Fruit fly (Drosophila melanogaster): ENCODE results near the gene CG15478.

CG15478 gene

DNA sequence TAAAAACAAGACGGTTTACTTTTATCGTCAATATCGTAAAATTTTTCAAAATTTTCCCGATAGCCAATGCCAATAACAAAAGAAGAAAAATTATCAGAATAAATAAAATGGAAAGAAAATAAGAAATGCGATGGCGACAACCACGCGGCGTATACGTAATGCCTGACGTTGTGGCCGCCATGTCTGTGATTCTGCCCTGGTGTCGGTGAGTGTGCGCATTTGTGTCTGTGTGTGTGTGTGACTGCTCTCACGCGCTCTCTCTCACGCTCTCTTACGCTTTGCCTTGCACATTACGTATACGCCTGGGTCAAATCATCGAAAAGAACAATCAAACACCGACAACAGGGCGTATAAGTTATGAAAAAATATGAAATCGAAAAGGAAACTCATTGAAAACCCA is 22.9 kb downstream of the CG15478 start:
- TF ChIP-seq pan (optimal IDR thresholded peaks at IDR 0.05) (no peak), Dll (optimal IDR thresholded peaks at IDR 0.05) (peak; percentile 75)

DNA sequence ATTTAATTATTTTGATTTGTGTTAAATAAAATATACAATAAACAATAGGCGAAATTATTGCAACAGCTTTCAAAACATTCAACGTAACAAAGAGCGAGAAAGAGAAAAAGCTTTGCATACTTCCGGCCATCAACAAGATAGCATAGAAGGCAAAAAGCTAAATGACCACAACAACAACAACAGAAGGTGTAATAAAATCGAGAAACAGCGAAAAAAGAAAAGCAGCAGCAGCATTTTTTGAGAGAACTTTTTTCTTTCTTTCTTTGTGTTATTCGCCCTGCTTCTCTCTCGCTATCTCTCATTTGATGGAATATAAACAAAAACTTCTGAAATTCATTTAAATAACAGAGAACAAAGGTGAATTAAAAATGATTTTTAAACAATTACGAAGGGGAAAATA is 23.5 kb downstream of the CG15478 start:
- no peak for TF ChIP-seq EcR (GFP tag; optimal IDR thresholded peaks at IDR 0.05)
- no peak for TF ChIP-seq psq (optimal IDR thresholded peaks at IDR 0.05)
- no peak for TF ChIP-seq Dll (optimal IDR thresholded peaks at IDR 0.05)
- no peak for TF ChIP-seq pan (optimal IDR thresholded peaks at IDR 0.05)
- no peak for TF ChIP-seq usp (GFP tag; optimal IDR thresholded peaks at IDR 0.05)
- no peak for TF ChIP-seq CG8478 (optimal IDR thresholded peaks at IDR 0.05)

DNA sequence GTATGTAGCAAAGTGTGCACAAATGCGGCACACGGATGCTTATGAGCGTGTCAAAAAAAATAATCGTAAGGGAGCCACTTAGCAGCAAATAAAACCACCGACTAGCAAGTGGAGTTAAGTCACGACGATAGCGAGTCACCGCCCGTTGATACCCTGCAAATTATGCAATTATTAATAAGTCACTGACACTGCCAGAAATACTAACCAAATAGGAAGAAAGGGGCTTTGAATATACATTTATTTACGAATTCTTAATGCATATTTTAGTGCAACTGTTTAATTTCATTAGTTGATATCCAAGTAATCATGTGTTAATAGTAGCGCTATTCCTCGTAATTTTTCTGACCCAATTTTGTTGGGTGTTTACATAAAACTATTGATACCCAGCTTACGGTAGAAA is 24.3 kb downstream of the CG15478 start:
- TF ChIP-seq usp (GFP tag; optimal IDR thresholded peaks at IDR 0.05) (no peak), CG8478 (optimal IDR thresholded peaks at IDR 0.05) (no peak), Dll (optimal IDR thresholded peaks at IDR 0.05) (no peak), EcR (GFP tag; optimal IDR thresholded peaks at IDR 0.05) (no peak), pan (optimal IDR thresholded peaks at IDR 0.05) (no peak), psq (optimal IDR thresholded peaks at IDR 0.05) (no peak)

DNA sequence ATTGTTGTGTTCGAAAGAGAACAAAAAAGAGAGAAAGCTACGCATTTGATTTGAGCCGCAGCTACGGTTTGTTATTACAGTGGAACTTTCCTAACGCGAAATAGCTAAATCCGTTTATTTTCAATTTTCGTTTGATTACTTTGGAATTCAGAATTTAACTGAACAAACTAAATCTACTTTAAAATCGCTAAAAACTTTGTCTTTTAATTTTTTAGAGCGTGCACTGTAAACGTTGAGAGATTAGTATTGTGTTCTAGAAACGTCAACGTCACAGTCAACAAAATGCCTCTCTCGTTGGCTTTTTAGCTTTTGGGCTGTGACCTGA is 25.0 kb downstream of the CG15478 start:
- no peak for TF ChIP-seq CG8478 (optimal IDR thresholded peaks at IDR 0.05)
- TF ChIP-seq pan (optimal IDR thresholded peaks at IDR 0.05), result no peak
- no peak for TF ChIP-seq Dll (optimal IDR thresholded peaks at IDR 0.05)
- TF ChIP-seq usp (GFP tag; optimal IDR thresholded peaks at IDR 0.05), result no peak
- no peak for TF ChIP-seq EcR (GFP tag; optimal IDR thresholded peaks at IDR 0.05)
- TF ChIP-seq psq (optimal IDR thresholded peaks at IDR 0.05), result no peak

DNA sequence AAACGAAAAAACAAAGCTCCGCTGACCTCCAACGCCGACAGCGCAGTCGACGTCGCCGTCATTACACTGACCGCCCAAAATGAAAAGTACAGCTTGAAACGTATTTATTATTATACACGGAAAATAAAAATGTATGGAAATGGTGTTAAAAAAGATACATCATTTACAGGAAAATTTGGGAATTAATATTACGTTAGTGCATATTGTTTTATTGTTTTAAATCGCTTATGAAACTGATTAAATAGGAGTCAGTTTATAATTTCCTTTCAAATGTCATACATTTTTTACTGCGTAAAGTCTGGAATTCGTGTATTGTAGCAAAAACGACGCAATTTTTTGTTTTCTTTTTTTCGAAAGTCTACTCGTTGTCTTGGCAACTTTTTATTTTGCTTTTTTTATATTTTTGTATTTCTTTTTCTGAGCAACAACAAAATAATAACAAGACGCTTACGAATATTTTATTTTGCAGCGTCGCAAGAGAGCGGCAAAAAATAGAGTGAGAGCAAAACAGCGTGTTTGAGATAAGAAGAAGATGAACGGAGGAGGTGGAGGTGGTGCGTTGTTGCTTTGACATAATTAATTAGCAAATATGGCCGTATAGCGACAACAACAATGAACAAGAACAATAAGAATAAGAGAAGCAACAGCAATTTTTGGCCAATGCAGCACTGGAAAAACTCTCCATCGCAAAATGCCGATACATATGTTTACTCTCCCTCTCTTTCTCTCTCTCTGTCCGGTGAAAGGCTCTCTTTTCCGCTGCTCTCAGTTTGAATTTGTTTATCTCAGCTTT is 25.6 kb downstream of the CG15478 start:
- TF ChIP-seq Dll (optimal IDR thresholded peaks at IDR 0.05), result peak; percentile 54
- TF ChIP-seq pan (optimal IDR thresholded peaks at IDR 0.05), result no peak

DNA sequence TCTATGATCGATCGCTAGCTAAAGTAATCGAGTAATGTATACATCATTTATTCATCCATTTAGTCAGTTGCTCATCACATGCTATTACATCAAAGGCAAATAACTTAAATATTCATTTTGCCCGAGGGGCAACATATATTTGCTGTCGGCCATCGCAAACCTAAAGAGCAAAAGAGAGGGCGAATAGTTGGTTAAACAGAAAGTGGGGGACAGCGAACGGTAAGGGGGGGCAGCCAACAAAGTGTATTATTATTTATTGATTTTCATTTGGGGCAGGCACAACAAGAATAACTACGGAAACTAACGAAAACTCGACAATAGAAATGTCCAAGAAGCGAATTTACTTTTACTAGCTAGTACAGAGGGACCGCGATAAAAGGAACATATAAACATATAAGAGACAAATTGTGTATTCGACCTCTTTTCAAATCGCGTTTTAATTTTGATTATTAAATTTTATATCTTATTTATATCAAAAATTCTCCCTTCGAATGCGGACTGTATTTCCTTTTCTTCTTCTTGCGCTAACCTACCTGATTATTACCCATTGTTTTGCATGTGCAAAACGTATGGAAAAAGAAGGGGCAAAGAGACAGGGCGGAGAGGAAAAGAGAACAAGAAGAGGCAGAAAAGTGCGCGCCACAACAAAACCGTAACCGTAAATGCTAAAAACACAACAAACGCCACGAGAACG is 26.4 kb downstream of the CG15478 start:
- no peak for TF ChIP-seq EcR (GFP tag; optimal IDR thresholded peaks at IDR 0.05)
- TF ChIP-seq CG8478 (optimal IDR thresholded peaks at IDR 0.05), result no peak
- no peak for TF ChIP-seq Dll (optimal IDR thresholded peaks at IDR 0.05)

DNA sequence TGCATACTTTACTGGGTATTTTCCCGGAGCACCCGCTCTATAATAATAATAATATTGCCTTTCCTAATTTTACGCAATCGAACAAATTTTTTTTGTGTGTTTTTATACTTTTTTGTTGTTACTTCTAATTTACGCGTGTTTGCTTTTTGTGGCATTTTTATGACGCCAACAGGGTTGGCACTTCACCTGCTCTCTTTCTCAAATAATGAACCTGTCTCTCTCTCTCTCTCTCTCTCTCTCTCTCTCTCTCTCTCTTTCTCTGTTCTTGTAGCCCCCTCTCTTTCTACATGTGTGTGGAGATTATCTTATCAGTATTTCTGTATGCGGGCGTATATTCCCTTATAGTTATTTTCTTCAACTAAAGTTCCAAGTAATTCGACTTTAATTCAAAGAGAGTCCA is 27.0 kb downstream of the CG15478 start:
- no peak for TF ChIP-seq usp (GFP tag; optimal IDR thresholded peaks at IDR 0.05)
- no peak for TF ChIP-seq Dll (optimal IDR thresholded peaks at IDR 0.05)
- no peak for TF ChIP-seq EcR (GFP tag; optimal IDR thresholded peaks at IDR 0.05)
- TF ChIP-seq CG8478 (optimal IDR thresholded peaks at IDR 0.05), result no peak
- no peak for TF ChIP-seq psq (optimal IDR thresholded peaks at IDR 0.05)
- TF ChIP-seq pan (optimal IDR thresholded peaks at IDR 0.05), result no peak

DNA sequence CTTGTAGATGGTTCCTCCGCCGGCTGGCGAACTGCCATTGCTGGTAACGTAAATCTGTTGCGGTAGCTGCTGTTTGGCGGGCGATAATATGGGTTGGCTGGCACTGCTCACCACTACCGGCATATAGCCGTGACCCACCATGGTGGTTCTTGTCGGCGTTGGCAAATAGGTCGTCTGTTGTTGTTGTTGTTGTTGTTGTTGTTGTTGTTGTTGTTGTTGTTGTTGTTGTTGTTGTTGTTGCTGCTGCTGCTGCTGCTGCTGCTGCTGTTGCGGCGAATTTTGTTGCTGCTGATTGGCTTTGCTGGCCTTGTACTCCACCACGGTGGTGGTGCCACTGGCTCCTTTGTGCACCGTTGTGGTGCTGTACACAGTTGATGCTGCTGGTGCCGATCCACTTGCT is 28.9 kb downstream of the CG15478 start:
- no peak for TF ChIP-seq psq (optimal IDR thresholded peaks at IDR 0.05)
- no peak for TF ChIP-seq pan (optimal IDR thresholded peaks at IDR 0.05)
- TF ChIP-seq CG8478 (optimal IDR thresholded peaks at IDR 0.05), result no peak
- TF ChIP-seq Dll (optimal IDR thresholded peaks at IDR 0.05), result no peak
- no peak for TF ChIP-seq EcR (GFP tag; optimal IDR thresholded peaks at IDR 0.05)
- TF ChIP-seq usp (GFP tag; optimal IDR thresholded peaks at IDR 0.05), result no peak

DNA sequence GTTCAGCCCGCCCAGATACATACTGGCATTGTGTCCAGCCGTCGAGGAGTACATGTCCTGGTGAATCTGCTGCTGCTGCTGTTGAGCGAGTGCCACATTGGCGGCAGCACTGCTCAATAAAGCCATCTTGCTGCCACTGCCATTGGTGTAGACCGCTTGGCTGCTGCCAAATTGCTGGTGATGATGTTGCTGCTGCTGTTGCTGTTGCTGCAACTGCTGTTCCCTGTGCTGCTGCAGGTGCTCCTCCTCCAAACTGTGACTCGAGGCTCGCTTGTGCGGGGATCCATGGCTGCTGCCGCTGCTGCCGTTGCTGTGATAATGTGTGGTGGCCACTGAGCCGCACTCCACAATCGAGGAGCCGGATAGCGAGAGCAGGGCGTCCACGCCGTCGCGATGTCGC is 31.7 kb downstream of the CG15478 start:
- no peak for TF ChIP-seq pan (optimal IDR thresholded peaks at IDR 0.05)
- TF ChIP-seq CG8478 (optimal IDR thresholded peaks at IDR 0.05), result no peak
- TF ChIP-seq usp (GFP tag; optimal IDR thresholded peaks at IDR 0.05), result no peak
- no peak for TF ChIP-seq Dll (optimal IDR thresholded peaks at IDR 0.05)
- TF ChIP-seq psq (optimal IDR thresholded peaks at IDR 0.05), result no peak
- no peak for TF ChIP-seq EcR (GFP tag; optimal IDR thresholded peaks at IDR 0.05)

DNA sequence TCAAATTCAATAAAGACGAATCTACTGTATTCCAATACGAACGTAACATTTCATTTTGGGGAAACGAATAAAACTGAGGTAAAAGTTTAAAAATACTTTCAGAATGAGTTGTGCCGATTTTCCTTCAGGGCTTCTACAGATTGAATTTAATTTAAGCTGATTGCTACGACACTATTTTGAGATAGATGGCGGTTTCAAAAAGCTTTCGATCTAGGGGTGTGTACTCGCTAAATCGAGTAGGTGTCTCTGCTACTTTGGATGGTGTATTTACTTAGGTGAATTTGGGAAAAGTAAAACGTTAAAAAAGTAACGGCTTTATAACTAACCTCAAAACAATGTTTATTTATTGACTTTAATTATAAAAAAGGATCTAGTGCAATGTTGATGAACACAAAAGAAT is 38.9 kb downstream of the CG15478 start:
- TF ChIP-seq Dll (optimal IDR thresholded peaks at IDR 0.05), result no peak
- no peak for TF ChIP-seq psq (optimal IDR thresholded peaks at IDR 0.05)
- no peak for TF ChIP-seq pan (optimal IDR thresholded peaks at IDR 0.05)
- TF ChIP-seq usp (GFP tag; optimal IDR thresholded peaks at IDR 0.05), result no peak
- no peak for TF ChIP-seq EcR (GFP tag; optimal IDR thresholded peaks at IDR 0.05)
- no peak for TF ChIP-seq CG8478 (optimal IDR thresholded peaks at IDR 0.05)

DNA sequence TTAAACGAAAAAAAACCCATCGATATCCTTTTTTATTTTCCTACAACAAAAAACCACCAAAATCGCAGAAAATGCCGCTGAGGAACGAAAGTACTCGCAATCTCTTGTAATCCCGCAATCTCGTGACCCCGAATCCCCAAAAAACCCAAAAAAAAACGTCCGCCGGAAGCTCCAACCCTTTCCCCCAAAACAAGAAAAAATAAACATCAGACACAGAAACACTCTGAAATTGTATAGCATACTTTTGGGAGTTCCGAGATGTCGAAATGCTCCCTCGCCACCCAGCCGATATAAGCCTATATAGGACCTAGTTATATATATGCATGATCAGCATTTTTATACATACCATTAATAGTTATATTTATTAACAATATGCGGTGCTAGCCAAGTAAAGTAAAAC is 40.9 kb downstream of the CG15478 start:
- TF ChIP-seq pan (optimal IDR thresholded peaks at IDR 0.05) (no peak), usp (GFP tag; optimal IDR thresholded peaks at IDR 0.05) (no peak), Dll (optimal IDR thresholded peaks at IDR 0.05) (no peak), EcR (GFP tag; optimal IDR thresholded peaks at IDR 0.05) (no peak), CG8478 (optimal IDR thresholded peaks at IDR 0.05) (no peak), psq (optimal IDR thresholded peaks at IDR 0.05) (no peak)

DNA sequence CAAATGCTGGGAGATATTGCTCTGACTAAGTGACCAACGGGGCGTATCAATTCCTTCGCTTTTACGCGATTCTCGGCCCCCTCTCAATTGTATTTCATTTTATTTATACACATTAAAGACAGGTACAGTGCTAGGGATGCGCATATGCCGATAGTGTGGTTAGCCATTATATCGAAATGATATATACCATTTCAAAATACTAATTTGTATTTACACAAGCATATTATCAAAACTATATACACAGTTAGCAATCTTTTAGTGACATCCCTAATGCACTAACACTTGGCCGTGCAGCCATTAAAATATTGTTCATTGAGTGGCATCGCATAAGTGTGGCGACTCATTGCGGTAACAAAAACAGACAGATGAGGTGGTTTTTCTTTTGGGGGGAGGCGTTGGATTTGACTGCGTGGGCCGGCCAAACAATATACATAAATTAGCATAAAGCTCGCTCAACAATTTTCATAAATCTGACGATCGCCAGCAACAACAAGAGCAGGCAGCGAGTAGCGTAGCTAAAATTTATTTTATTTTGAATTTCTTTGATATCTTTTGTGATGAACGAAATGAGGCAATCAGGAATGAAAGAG is 51.0 kb downstream of the CG15478 start:
- no peak for TF ChIP-seq Dll (optimal IDR thresholded peaks at IDR 0.05)
- TF ChIP-seq pan (optimal IDR thresholded peaks at IDR 0.05), result no peak
- TF ChIP-seq CG8478 (optimal IDR thresholded peaks at IDR 0.05), result no peak
- no peak for TF ChIP-seq psq (optimal IDR thresholded peaks at IDR 0.05)
- TF ChIP-seq usp (GFP tag; optimal IDR thresholded peaks at IDR 0.05), result no peak
- TF ChIP-seq EcR (GFP tag; optimal IDR thresholded peaks at IDR 0.05), result no peak

Data from whole organism.